Worm (Caenorhabditis elegans) whole organism, midembryonic: ENCODE measurements around the gene trr-1.

ENCODE experiments used
- T22C8.4 ChIP-seq: fragments of 200-800 bp; sonication (Bioruptor generic); IDR thresholded peaks from 2 replicates; pipeline ENCODE4 v1.3.6; 2022; ENCODE audit warnings: missing genetic modification characterization, missing compliant biosample characterization
- cog-1 ChIP-seq: sonication (generic microtip); optimal IDR thresholded peaks from 2 replicates; lab custom pipeline; 2016; ENCODE audit warnings: missing genetic modification characterization, missing compliant biosample characterization
- flt-1 ChIP-seq: fragments of 200-800 bp; sonication (Bioruptor generic); IDR thresholded peaks from 2 replicates; pipeline ENCODE4 v1.3.6; 2022; ENCODE audit warnings: missing genetic modification characterization, missing compliant biosample characterization
- klf-2 ChIP-seq: fragments of 200-800 bp; sonication (Bioruptor generic); conservative IDR thresholded peaks from 2 replicates; pipeline ENCODE4 v1.3.6; 2022; ENCODE audit warnings: missing genetic modification reagents, missing genetic modification characterization, missing compliant biosample characterization
- med-1 ChIP-seq: sonication (generic microtip); optimal IDR thresholded peaks from 2 replicates; lab custom pipeline; 2017; ENCODE audit warnings: missing genetic modification characterization, mild to moderate bottlenecking, missing compliant biosample characterization, antibody characterized with exemption, missing genetic modification reagents; ENCODE audit not compliant: insufficient read depth
- ref-1 ChIP-seq: fragments of 200-800 bp; sonication (Bioruptor generic); conservative IDR thresholded peaks from 2 replicates; pipeline ENCODE4 v1.3.6; 2022; ENCODE audit warnings: missing genetic modification reagents, missing genetic modification characterization, missing compliant biosample characterization
- tab-1 ChIP-seq: fragments of 200-800 bp; sonication (Bioruptor generic); IDR thresholded peaks from 2 replicates; pipeline ENCODE4 v1.3.6; 2022; ENCODE audit warnings: missing genetic modification characterization, missing compliant biosample characterization
- ztf-23 ChIP-seq: fragments of 200-800 bp; sonication (Bioruptor generic); IDR thresholded peaks from 2 replicates; pipeline ENCODE4 v1.3.6; 2022; ENCODE audit warnings: missing genetic modification reagents, missing genetic modification characterization, missing compliant biosample characterization
- ztf-29 ChIP-seq: fragments of 200-800 bp; sonication (Bioruptor generic); IDR thresholded peaks from 2 replicates; pipeline ENCODE4 v1.3.6; 2022; ENCODE audit warnings: missing genetic modification reagents, missing genetic modification characterization, missing compliant biosample characterization

Gene trr-1

ce11 chrII:11620630-11621246 lies 55.0 kb downstream of the trr-1 start:
- no peak for TF ChIP-seq cog-1 (tag; lab: Kevin White, UChicago)
- TF ChIP-seq T22C8.4 (GFP tag; lab: Robert Waterston, UW), result no peak
- TF ChIP-seq med-1 (GFP tag; lab: Kevin White, UChicago), result no peak
- TF ChIP-seq ref-1, result no peak
- TF ChIP-seq ztf-23 (GFP tag; lab: Robert Waterston, UW), result no peak
- no peak for TF ChIP-seq tab-1 (GFP tag; lab: Robert Waterston, UW)
- TF ChIP-seq klf-2, result no peak
- no peak for TF ChIP-seq flt-1
- TF ChIP-seq ztf-29 (GFP tag; lab: Robert Waterston, UW), result no peak

- TF ChIP-seq flt-1, result peak; percentile 33; the same call in 1 of the 2 replicates
- no peak for TF ChIP-seq T22C8.4 (GFP tag; lab: Robert Waterston, UW)
- no peak for TF ChIP-seq ztf-23 (GFP tag; lab: Robert Waterston, UW)
Observed at ce11 chrII:11619895-11620439, 55.8 kb downstream of the trr-1 start.

- TF ChIP-seq ztf-23 (GFP tag; lab: Robert Waterston, UW) (no peak), cog-1 (tag; lab: Kevin White, UChicago) (no peak), T22C8.4 (GFP tag; lab: Robert Waterston, UW) (no peak), klf-2 (no peak), tab-1 (GFP tag; lab: Robert Waterston, UW) (no peak), ref-1 (no peak), flt-1 (no peak), med-1 (GFP tag; lab: Kevin White, UChicago) (no peak), ztf-29 (GFP tag; lab: Robert Waterston, UW) (no peak)
Observed at ce11 chrII:11619171-11619570, 56.6 kb downstream of the trr-1 start.

DNA sequence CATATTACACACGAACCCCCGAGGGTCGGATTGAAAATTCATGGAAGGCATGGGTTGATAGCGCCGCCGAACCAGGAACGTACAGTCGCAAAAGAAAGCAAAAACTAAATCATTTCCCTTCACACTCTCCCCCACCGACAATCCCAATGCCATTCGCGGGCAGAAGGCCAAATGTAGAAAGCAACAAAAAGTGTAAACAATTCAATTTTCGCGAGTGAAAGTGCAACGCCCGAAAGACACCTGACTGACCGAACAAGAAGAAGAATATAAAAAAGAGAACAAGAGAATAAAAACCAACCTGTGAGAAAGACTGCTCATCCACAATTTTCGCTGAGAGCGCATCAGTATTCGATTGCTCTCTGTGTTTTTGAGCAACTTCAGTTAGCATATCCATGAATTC lies 58.0 kb downstream of the trr-1 start:
- TF ChIP-seq flt-1, result peak; percentile 29; the same call in 1 of the 2 replicates
- no peak for TF ChIP-seq tab-1 (GFP tag; lab: Robert Waterston, UW)
- no peak for TF ChIP-seq T22C8.4 (GFP tag; lab: Robert Waterston, UW)
- TF ChIP-seq klf-2, result no peak

- TF ChIP-seq med-1 (GFP tag; lab: Kevin White, UChicago) (no peak), ztf-23 (GFP tag; lab: Robert Waterston, UW) (0 out of 2 replicates have a peak, but pooled peaks have one; percentile 21)
Observed at ce11 chrII:11616333-11616942, 59.3 kb downstream of the trr-1 start.

DNA sequence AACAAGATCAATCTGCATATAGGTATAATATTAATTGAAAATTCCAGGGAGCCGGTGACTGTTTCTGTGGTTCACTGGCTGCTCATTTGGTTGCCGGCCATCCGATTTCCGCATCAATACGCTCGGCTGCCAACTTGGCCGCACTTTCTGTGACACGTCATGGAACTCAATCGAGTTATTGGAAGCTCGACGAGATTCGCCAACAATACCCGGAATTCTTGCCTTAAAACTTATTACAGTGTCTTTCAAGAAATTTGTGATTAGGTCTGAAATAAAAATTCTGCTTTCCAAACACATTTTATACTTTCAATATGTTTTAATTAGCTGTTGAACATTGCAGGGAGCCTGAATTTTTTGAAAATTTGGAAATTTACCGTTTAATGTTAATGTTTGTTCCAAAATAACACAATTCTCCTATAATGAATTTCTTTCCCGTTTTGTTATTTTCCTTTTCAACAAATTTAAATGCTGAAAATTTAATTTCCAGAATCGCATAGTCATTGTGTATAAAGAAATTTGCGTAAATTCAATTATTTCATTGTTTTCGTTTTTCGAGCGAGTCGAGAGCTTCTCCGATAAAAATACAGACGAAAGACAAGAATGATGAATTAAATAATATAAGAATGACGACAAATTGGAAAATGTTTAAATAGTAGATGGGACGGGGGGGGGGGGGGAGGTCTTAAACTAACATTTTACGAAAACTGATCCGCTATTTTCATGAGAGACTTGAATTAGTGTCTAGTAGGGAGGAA lies 61.4 kb downstream of the trr-1 start:
- TF ChIP-seq cog-1 (tag; lab: Kevin White, UChicago) (no peak), ref-1 (no peak), med-1 (GFP tag; lab: Kevin White, UChicago) (no peak), ztf-29 (GFP tag; lab: Robert Waterston, UW) (no peak), flt-1 (no peak), T22C8.4 (GFP tag; lab: Robert Waterston, UW) (no peak), tab-1 (GFP tag; lab: Robert Waterston, UW) (no peak), ztf-23 (GFP tag; lab: Robert Waterston, UW) (no peak), klf-2 (no peak)

DNA sequence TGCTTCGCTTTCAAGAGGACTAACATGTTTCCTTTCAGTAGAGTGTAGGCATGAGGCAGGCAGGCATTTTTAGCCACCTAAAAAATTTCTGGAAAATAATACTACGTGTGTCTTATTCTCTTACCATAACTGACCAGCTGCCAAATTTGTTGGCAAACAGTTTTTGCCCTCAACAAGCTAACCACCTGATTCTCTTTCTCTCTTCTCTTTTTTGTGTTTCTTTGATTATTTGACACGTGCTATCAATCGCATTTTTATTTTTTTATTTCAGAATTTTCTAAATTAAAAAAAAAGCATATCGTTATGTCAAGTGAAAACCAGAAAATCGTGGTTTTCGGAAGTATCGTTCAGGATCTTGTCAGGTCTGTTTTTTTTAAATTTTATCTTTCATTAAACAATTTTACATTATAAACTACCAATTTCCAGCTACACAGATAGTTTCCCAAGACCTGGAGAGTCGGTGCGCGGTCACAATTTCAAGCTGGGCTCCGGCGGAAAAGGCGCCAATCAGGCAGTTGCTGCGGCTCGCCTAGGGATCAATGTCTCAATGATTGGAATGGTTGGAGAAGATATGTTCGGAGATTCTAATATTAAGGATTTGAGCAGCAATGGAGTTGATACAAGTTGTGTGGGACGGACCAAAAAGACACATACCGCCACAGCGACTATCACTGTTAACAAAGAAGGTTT lies 63.5 kb downstream of the trr-1 start, which contains the start of gene F07A11.5:
Gene F07A11.5 (plus strand): TSS at position 267 of the 690 bp plus-strand sequence.
- TF ChIP-seq med-1 (GFP tag; lab: Kevin White, UChicago) (no peak), tab-1 (GFP tag; lab: Robert Waterston, UW) (no peak), ztf-23 (GFP tag; lab: Robert Waterston, UW) (no peak), ref-1 (no peak), cog-1 (tag; lab: Kevin White, UChicago) (no peak), ztf-29 (GFP tag; lab: Robert Waterston, UW) (no peak)
